Worm (Caenorhabditis elegans) whole organism, mixed stage, embryonic: ENCODE data around the gene ttll-12.

Source experiments
- M03D4.4 ChIP-seq: sonication (generic microtip); optimal IDR thresholded peaks from 2 replicates; lab custom pipeline; 2017; ENCODE audit warnings: mild to moderate bottlenecking, missing genetic modification characterization, missing compliant biosample characterization
- bed-3 ChIP-seq: fragments of 200-800 bp; sonication (Bioruptor generic); optimal IDR thresholded peaks from 3 replicates; lab custom pipeline; 2018; ENCODE audit warnings: mild to moderate bottlenecking, missing genetic modification characterization, moderate library complexity, missing compliant biosample characterization
- ceh-39 ChIP-seq: fragments of 150-350 bp; optimal IDR thresholded peaks from 2 replicates; lab custom pipeline; 2014; ENCODE audit warnings: missing biosample characterization, missing genetic modification characterization
- ceh-43 ChIP-seq: fragments of 200-800 bp; sonication (Bioruptor generic); optimal IDR thresholded peaks from 2 replicates; lab custom pipeline; 2018; ENCODE audit warnings: mild to moderate bottlenecking, missing genetic modification characterization, moderate library complexity, missing compliant biosample characterization
- ceh-83 ChIP-seq: fragments of 200-800 bp; sonication (Bioruptor generic); optimal IDR thresholded peaks from 2 replicates; lab custom pipeline; 2018; ENCODE audit warnings: mild to moderate bottlenecking, missing genetic modification characterization, missing compliant biosample characterization
- ces-1 ChIP-seq: fragments of 150-350 bp; optimal IDR thresholded peaks from 2 replicates; lab custom pipeline; 2014; ENCODE audit warnings: missing biosample characterization, missing genetic modification reagents, missing genetic modification characterization
- cnd-1 ChIP-seq: fragments of 200-800 bp; sonication (Bioruptor generic); optimal IDR thresholded peaks from 2 replicates; lab custom pipeline; 2018; ENCODE audit warnings: mild to moderate bottlenecking, missing genetic modification characterization, missing compliant biosample characterization
- drap-1 ChIP-seq: fragments of 200-800 bp; sonication (Bioruptor generic); optimal IDR thresholded peaks from 3 replicates; lab custom pipeline; 2018; ENCODE audit warnings: mild to moderate bottlenecking, missing genetic modification characterization, missing compliant biosample characterization
- elt-1 ChIP-seq: sonication (generic microtip); optimal IDR thresholded peaks from 2 replicates; lab custom pipeline; 2017; ENCODE audit warnings: missing genetic modification characterization, mild to moderate bottlenecking, missing compliant biosample characterization, antibody characterized with exemption, moderate library complexity, borderline replicate concordance; ENCODE audit not compliant: insufficient read depth
- hlh-1 ChIP-seq: fragments of 150-350 bp; optimal IDR thresholded peaks from 2 replicates; lab custom pipeline; 2014; ENCODE audit warnings: missing biosample characterization, missing genetic modification reagents, missing genetic modification characterization
- lin-13 ChIP-seq: fragments of 150-350 bp; optimal IDR thresholded peaks from 2 replicates; lab custom pipeline; 2014; ENCODE audit warnings: missing biosample characterization, missing genetic modification characterization
- mab-5 ChIP-seq: fragments of 150-350 bp; optimal IDR thresholded peaks from 2 replicates; lab custom pipeline; 2014; ENCODE audit warnings: missing biosample characterization, missing genetic modification characterization
- mep-1 ChIP-seq: fragments of 150-350 bp; optimal IDR thresholded peaks from 2 replicates; lab custom pipeline; 2017; ENCODE audit warnings: missing biosample characterization, missing genetic modification reagents, missing genetic modification characterization, inconsistent platforms
- mls-2 ChIP-seq: sonication (generic microtip); optimal IDR thresholded peaks from 2 replicates; lab custom pipeline; 2016; ENCODE audit warnings: mild to moderate bottlenecking, missing genetic modification characterization, moderate library complexity, missing compliant biosample characterization
- nhr-12 ChIP-seq: fragments of 150-350 bp; optimal IDR thresholded peaks from 2 replicates; lab custom pipeline; 2014; ENCODE audit warnings: missing biosample characterization, missing genetic modification characterization
- nhr-2 ChIP-seq: fragments of 150-350 bp; optimal IDR thresholded peaks from 2 replicates; lab custom pipeline; 2014; ENCODE audit warnings: missing biosample characterization, missing genetic modification characterization
- sem-2 ChIP-seq: fragments of 200-800 bp; sonication (Bioruptor generic); optimal IDR thresholded peaks from 2 replicates; lab custom pipeline; 2018; ENCODE audit warnings: mild to moderate bottlenecking, missing genetic modification characterization, missing compliant biosample characterization
- snpc-4 ChIP-seq: fragments of 150-350 bp; optimal IDR thresholded peaks from 2 replicates; lab custom pipeline; 2014; ENCODE audit warnings: missing biosample characterization, missing genetic modification characterization
- sptf-1 ChIP-seq: sonication (generic microtip); optimal IDR thresholded peaks from 2 replicates; lab custom pipeline; 2017; ENCODE audit warnings: mild to moderate bottlenecking, missing genetic modification characterization, moderate library complexity, missing compliant biosample characterization
- tbx-8 ChIP-seq: fragments of 200-800 bp; sonication (Bioruptor generic); optimal IDR thresholded peaks from 2 replicates; lab custom pipeline; 2018; ENCODE audit warnings: mild to moderate bottlenecking, missing genetic modification characterization, moderate library complexity, missing compliant biosample characterization
- unc-120 ChIP-seq: sonication (generic microtip); optimal IDR thresholded peaks from 2 replicates; lab custom pipeline; 2017; ENCODE audit warnings: missing genetic modification characterization, missing compliant biosample characterization; ENCODE audit not compliant: poor library complexity, severe bottlenecking
- unc-39 ChIP-seq: fragments of 150-350 bp; optimal IDR thresholded peaks from 2 replicates; lab custom pipeline; 2014; ENCODE audit warnings: missing biosample characterization, missing genetic modification characterization
- unc-62 ChIP-seq: fragments of 150-350 bp; optimal IDR thresholded peaks from 2 replicates; lab custom pipeline; 2014; ENCODE audit warnings: missing biosample characterization, missing genetic modification reagents, missing genetic modification characterization
- zip-8 ChIP-seq: fragments of 150-350 bp; optimal IDR thresholded peaks from 2 replicates; lab custom pipeline; 2014; ENCODE audit warnings: missing biosample characterization, missing genetic modification characterization
- ztf-11 ChIP-seq: fragments of 150-350 bp; optimal IDR thresholded peaks from 2 replicates; lab custom pipeline; 2014; ENCODE audit warnings: missing biosample characterization, missing genetic modification characterization

Gene ttll-12

ce11 chrII:9303545-9303944 lies 35.3 kb upstream of the ttll-12 start:
- TF ChIP-seq ces-1 (GFP tag; lab: Kevin White, UChicago), result peak; percentile 8
- TF ChIP-seq tbx-8 (GFP tag; lab: Kevin White, UChicago), result no peak
- TF ChIP-seq snpc-4 (tag; lab: Kevin White, UChicago), result no peak
- no peak for TF ChIP-seq ztf-11 (tag; lab: Kevin White, UChicago)

ce11 chrII:9304849-9305248 lies 33.9 kb upstream of the ttll-12 start:
- TF ChIP-seq ceh-39 (no peak), ces-1 (GFP tag; lab: Kevin White, UChicago) (peak; percentile 94), hlh-1 (peak; percentile 26), cnd-1 (tag; lab: Kevin White, UChicago) (peak; percentile 20), mls-2 (peak; percentile 34), drap-1 (GFP tag; lab: Kevin White, UChicago) (no peak)
- TF ChIP-seq, all 35 proteins: peak for 4

- TF ChIP-seq drap-1 (GFP tag; lab: Kevin White, UChicago), result no peak
- peak; percentile 85 for TF ChIP-seq ces-1 (GFP tag; lab: Kevin White, UChicago)
- no peak for TF ChIP-seq cnd-1 (tag; lab: Kevin White, UChicago)
- peak; percentile 30 for TF ChIP-seq unc-62
- TF ChIP-seq ceh-83 (GFP tag; lab: Kevin White, UChicago), result no peak
Measured at ce11 chrII:9305575-9305974, 33.2 kb upstream of the ttll-12 start.

ce11 chrII:9306835-9307234 lies 32.0 kb upstream of the ttll-12 start:
- TF ChIP-seq mab-5 (tag; lab: Kevin White, UChicago), result peak; percentile 52
- TF ChIP-seq unc-120 (tag; lab: Kevin White, UChicago), result peak; percentile 79
- TF ChIP-seq ces-1 (GFP tag; lab: Kevin White, UChicago), result peak; percentile 98
- peak; percentile 96 for TF ChIP-seq unc-62
- peak; percentile 54 for TF ChIP-seq hlh-1
- peak; percentile 12 for TF ChIP-seq cnd-1 (tag; lab: Kevin White, UChicago)
- TF ChIP-seq bed-3 (GFP tag; lab: Kevin White, UChicago), result no peak
- no peak for TF ChIP-seq ceh-39
- TF ChIP-seq, all 35 proteins: peak for 6

- peak; percentile 69 for TF ChIP-seq sptf-1
- TF ChIP-seq sem-2 (GFP tag; lab: Kevin White, UChicago), result peak; percentile 20
- peak; percentile 96 for TF ChIP-seq nhr-2 (tag; lab: Kevin White, UChicago)
- peak; percentile 50 for TF ChIP-seq tbx-8 (GFP tag; lab: Kevin White, UChicago)
- peak; percentile 9 for TF ChIP-seq mls-2
- TF ChIP-seq unc-39 (tag; lab: Kevin White, UChicago), result no peak
- TF ChIP-seq ces-1 (GFP tag; lab: Kevin White, UChicago), result peak; percentile 33
- peak; percentile 61 for TF ChIP-seq ztf-11 (tag; lab: Kevin White, UChicago)
- peak; percentile 39 for TF ChIP-seq lin-13 (tag; lab: Kevin White, UChicago)
- TF ChIP-seq ceh-39, result peak; percentile 11
- peak; percentile 26 for TF ChIP-seq unc-120 (tag; lab: Kevin White, UChicago)
- peak; percentile 26 for TF ChIP-seq ceh-43 (GFP tag; lab: Kevin White, UChicago)
- no peak for TF ChIP-seq mep-1
- peak; percentile 69 for TF ChIP-seq cnd-1 (tag; lab: Kevin White, UChicago)
- TF ChIP-seq snpc-4 (tag; lab: Kevin White, UChicago), result no peak
- peak; percentile 98 for TF ChIP-seq unc-62
- TF ChIP-seq M03D4.4 (tag; lab: Kevin White, UChicago), result peak; percentile 50
- TF ChIP-seq ceh-83 (GFP tag; lab: Kevin White, UChicago), result no peak
- peak; percentile 2 for TF ChIP-seq zip-8
- TF ChIP-seq nhr-12 (tag; lab: Kevin White, UChicago), result no peak
- TF ChIP-seq mab-5 (tag; lab: Kevin White, UChicago), result peak; percentile 57
- peak; percentile 67 for TF ChIP-seq hlh-1
Measured at ce11 chrII:9308614-9309046, 30.2 kb upstream of the ttll-12 start.

ce11 chrII:9310204-9310603 lies 28.6 kb upstream of the ttll-12 start, which contains the start of gene cam-1:
TSS of gene cam-1 (minus strand) at chrII:9310304.
- TF ChIP-seq nhr-2 (tag; lab: Kevin White, UChicago) (no peak), elt-1 (no peak)

- TF ChIP-seq mls-2, result no peak
- no peak for TF ChIP-seq bed-3 (GFP tag; lab: Kevin White, UChicago)
- no peak for TF ChIP-seq lin-13 (tag; lab: Kevin White, UChicago)
- no peak for TF ChIP-seq unc-62
- TF ChIP-seq ces-1 (GFP tag; lab: Kevin White, UChicago), result peak; percentile 90
- TF ChIP-seq nhr-12 (tag; lab: Kevin White, UChicago), result no peak
Measured at ce11 chrII:9310794-9311193, 28.0 kb upstream of the ttll-12 start.
